Worm (Caenorhabditis elegans) whole organism, L4 larva: ENCODE results near the gene cpt-2.
"Not testable (repeated sequence)": the region's sequence is repeated elsewhere in the genome, so short reads cannot be mapped to it uniquely, and the experiment has no call there.

Experiments
- D1046.2 ChIP-seq: fragments of 200-800 bp; sonication (Bioruptor generic); IDR thresholded peaks from 2 replicates; pipeline ENCODE4 v1.3.6; 2022; ENCODE audit warnings: missing genetic modification characterization, missing compliant biosample characterization
- F26F4.8 ChIP-seq: fragments of 200-800 bp; sonication (Bioruptor generic); conservative IDR thresholded peaks from 2 replicates; pipeline ENCODE4 v1.3.6; 2022; ENCODE audit warnings: missing genetic modification characterization, missing compliant biosample characterization
- F44E2.7 ChIP-seq: fragments of 200-800 bp; sonication (Bioruptor generic); IDR thresholded peaks from 2 replicates; pipeline ENCODE4 v2.1.2; 2022; ENCODE audit warnings: missing genetic modification characterization, missing compliant biosample characterization
- T26A8.4 ChIP-seq: fragments of 200-800 bp; sonication (Bioruptor generic); IDR thresholded peaks from 2 replicates; pipeline ENCODE4 v1.3.6; 2022; ENCODE audit warnings: missing genetic modification characterization, missing compliant biosample characterization
- ZK337.2 ChIP-seq: fragments of 200-800 bp; sonication (Bioruptor generic); IDR thresholded peaks from 2 replicates; pipeline ENCODE4 v1.3.6; 2022; ENCODE audit warnings: missing genetic modification reagents, missing genetic modification characterization, missing compliant biosample characterization
- aha-1 ChIP-seq: fragments of 150-350 bp; peaks from one replicate; lab custom pipeline; 2014; ENCODE audit warnings: missing biosample characterization, missing genetic modification characterization
- ama-1 ChIP-seq: fragments of 150-350 bp; optimal IDR thresholded peaks from 2 replicates; lab custom pipeline; 2014; ENCODE audit warnings: inconsistent platforms, mixed read lengths
- ctbp-1 ChIP-seq: fragments of 200-800 bp; sonication (Bioruptor generic); IDR thresholded peaks from 2 replicates; pipeline ENCODE4 v1.3.6; 2022; ENCODE audit warnings: missing genetic modification reagents, missing genetic modification characterization, missing compliant biosample characterization
- daf-16 ChIP-seq, 3 experiments: sonication (generic microtip); optimal IDR thresholded peaks; 2 replicates each; lab custom pipeline; 2016 to 2017; ENCODE audit warnings: missing genetic modification characterization in 3 of 3, missing genetic modification reagents in 3 of 3, mild to moderate bottlenecking in 2 of 3, missing compliant biosample characterization in 2 of 3, missing biosample characterization in 1 of 3, moderate library complexity in 1 of 3
- dmd-8 ChIP-seq: fragments of 200-800 bp; sonication (Bioruptor generic); IDR thresholded peaks from 2 replicates; pipeline ENCODE4 v1.3.6; 2022; ENCODE audit warnings: missing genetic modification characterization, missing compliant biosample characterization
- dve-1 ChIP-seq: sonication (generic microtip); optimal IDR thresholded peaks from 2 replicates; lab custom pipeline; 2017; ENCODE audit warnings: antibody characterized with exemption, mild to moderate bottlenecking, missing genetic modification characterization, missing compliant biosample characterization; ENCODE audit not compliant: insufficient read depth
- hif-1 ChIP-seq, 2 experiments: sonication (generic microtip); optimal IDR thresholded peaks; 2 replicates each; lab custom pipeline; 2016 to 2017; ENCODE audit warnings: missing compliant biosample characterization in 2 of 2, missing genetic modification characterization in 2 of 2, missing genetic modification reagents in 2 of 2, missing genotype in 2 of 2, mild to moderate bottlenecking in 1 of 2
- hlh-11 ChIP-seq: fragments of 200-800 bp; sonication (Bioruptor generic); optimal IDR thresholded peaks from 2 replicates; lab custom pipeline; 2018; ENCODE audit warnings: mild to moderate bottlenecking, missing genetic modification characterization, missing compliant biosample characterization
- hlh-30 ChIP-seq: sonication (generic microtip); optimal IDR thresholded peaks from 2 replicates; lab custom pipeline; 2017; ENCODE audit warnings: antibody characterized with exemption, mild to moderate bottlenecking, missing genetic modification characterization, missing compliant biosample characterization; ENCODE audit not compliant: insufficient read depth
- hmg-1.1 ChIP-seq: fragments of 200-800 bp; sonication (Bioruptor generic); IDR thresholded peaks from 2 replicates; pipeline ENCODE4 v1.3.6; 2022; ENCODE audit warnings: missing genetic modification reagents, missing genetic modification characterization, missing compliant biosample characterization
- lin-1 ChIP-seq: fragments of 200-800 bp; sonication (Bioruptor generic); IDR thresholded peaks from 2 replicates; pipeline ENCODE4 v1.3.6; 2022; ENCODE audit warnings: missing genetic modification reagents, missing genetic modification characterization, missing compliant biosample characterization
- lsy-2 ChIP-seq, 2 experiments: fragments of 150-350 bp in 1 of 2; sonication (generic microtip) in 1 of 2; optimal IDR thresholded peaks; 2 replicates each; lab custom pipeline; 2014 to 2017; ENCODE audit warnings: missing biosample characterization in 2 of 2, missing genetic modification characterization in 2 of 2
- madf-5 ChIP-seq, 2 experiments: fragments of 200-800 bp; sonication (Bioruptor generic); IDR thresholded peaks; 2 replicates each; pipeline ENCODE4 v1.3.6; 2022; ENCODE audit warnings: missing compliant biosample characterization in 2 of 2, missing genetic modification characterization in 2 of 2
- nhr-28 ChIP-seq: fragments of 150-350 bp; optimal IDR thresholded peaks from 2 replicates; lab custom pipeline; 2014; ENCODE audit warnings: missing biosample characterization, missing genetic modification characterization
- nhr-41 ChIP-seq: fragments of 200-800 bp; sonication (Bioruptor generic); IDR thresholded peaks from 2 replicates; pipeline ENCODE4 v1.3.6; 2022; ENCODE audit warnings: missing genetic modification reagents, missing genetic modification characterization, missing compliant biosample characterization
- nhr-42 ChIP-seq: fragments of 200-800 bp; sonication (Bioruptor generic); IDR thresholded peaks from 2 replicates; pipeline ENCODE4 v1.3.6; 2022; ENCODE audit warnings: missing genetic modification characterization, missing compliant biosample characterization
- pha-4 ChIP-seq, 2 experiments: fragments of 150-350 bp in 1 of 2; fragments of 200-800 bp in 1 of 2; sonication (Bioruptor generic) in 1 of 2; IDR thresholded peaks in 1 of 2; optimal IDR thresholded peaks in 1 of 2; 2 replicates each; pipeline versions ENCODE4 v1.3.6 to Lab custom; 2014 to 2022; ENCODE audit warnings: missing genetic modification characterization in 2 of 2, missing genetic modification reagents in 2 of 2, missing biosample characterization in 1 of 2, missing compliant biosample characterization in 1 of 2
- skn-1 ChIP-seq: fragments of 150-350 bp; optimal IDR thresholded peaks from 2 replicates; lab custom pipeline; 2014; ENCODE audit warnings: missing biosample characterization, missing genetic modification characterization
- snpc-1.2 ChIP-seq: fragments of 200-800 bp; sonication (Bioruptor generic); IDR thresholded peaks from 2 replicates; pipeline ENCODE4 v1.3.6; 2022; ENCODE audit warnings: missing genetic modification reagents, missing genetic modification characterization, missing compliant biosample characterization
- snpc-4 ChIP-seq: fragments of 150-350 bp; optimal IDR thresholded peaks from 2 replicates; lab custom pipeline; 2014; ENCODE audit warnings: missing biosample characterization, missing genetic modification characterization
- spr-1 ChIP-seq: sonication (generic microtip); optimal IDR thresholded peaks from 2 replicates; lab custom pipeline; 2016; ENCODE audit warnings: mild to moderate bottlenecking, missing genetic modification characterization, missing compliant biosample characterization
- unc-62 ChIP-seq, 3 experiments: fragments of 150-350 bp in 1 of 3; sonication (generic microtip); optimal IDR thresholded peaks in 2 of 3; peaks in 1 of 3; 1 replicate in 1 of 3; 2 replicates in 2 of 3; lab custom pipeline; 2014 to 2017; ENCODE audit warnings: missing biosample characterization in 3 of 3, missing genetic modification characterization in 3 of 3, missing genetic modification reagents in 3 of 3, missing genotype in 1 of 3
- vab-7 ChIP-seq: fragments of 200-800 bp; sonication (Bioruptor generic); IDR thresholded peaks from 2 replicates; pipeline ENCODE4 v1.3.6; 2022; ENCODE audit warnings: missing genetic modification reagents, missing genetic modification characterization, missing compliant biosample characterization
- zfp-3 ChIP-seq: fragments of 200-800 bp; sonication (Bioruptor generic); conservative IDR thresholded peaks from 2 replicates; pipeline ENCODE4 v1.3.6; 2022; ENCODE audit warnings: missing genetic modification reagents, missing genetic modification characterization, missing compliant biosample characterization

The cpt-2 gene

ce11 chrIV:11183013-11183412, 3.6 kb downstream of the cpt-2 start, which contains the start of gene prx-14 (continued):
- TF ChIP-seq spr-1 (tag; lab: Kevin White, UChicago) (no peak), hlh-11 (no peak), skn-1 (no peak), hlh-30 (tag; lab: Kevin White, UChicago) (no peak), nhr-28 (tag; lab: Kevin White, UChicago) (no peak), lin-1 (GFP tag; lab: Robert Waterston, UW) (no peak)

- TF ChIP-seq ama-1 (lab: Kevin White, UChicago) = peak; percentile 44
- peak in 1 of 2 experiments; percentile 12 for TF ChIP-seq unc-62 (GFP tag; optimal IDR thresholded peaks at IDR 0.05 in 1 of 2; lab: Kevin White, UChicago)
- TF ChIP-seq unc-62 (tag; optimal IDR thresholded peaks at IDR 0.05; lab: Kevin White, UChicago) = no peak
- peak; percentile 22 for TF ChIP-seq dve-1 (tag; lab: Kevin White, UChicago)
- TF ChIP-seq T26A8.4 = 0 out of 2 replicates have a peak, but pooled peaks have one; percentile 27
- no peak for TF ChIP-seq aha-1 (tag; lab: Kevin White, UChicago)
- no peak for TF ChIP-seq daf-16 (GFP tag; optimal IDR thresholded peaks at IDR 0.05; lab: Kevin White, UChicago)
- TF ChIP-seq daf-16 (tag; optimal IDR thresholded peaks at IDR 0.05; lab: Kevin White, UChicago) = peak; percentile 34
- TF ChIP-seq hif-1 (tag; optimal IDR thresholded peaks at IDR 0.05; lab: Kevin White, UChicago) = no peak
These were observed 4.5 kb downstream of the cpt-2 start, which contains the start of gene nuaf-3 for ce11 chrIV:11183991-11184390. Gene nuaf-3, plus strand, starts transcription at chrIV:11184291.

- TF ChIP-seq lsy-2 (tag; optimal IDR thresholded peaks at IDR 0.05; lab: Kevin White, UChicago) = no peak
- peak in 1 of 2 experiments; percentile 29 for TF ChIP-seq unc-62 (GFP tag; optimal IDR thresholded peaks at IDR 0.05 in 1 of 2; lab: Kevin White, UChicago)
- TF ChIP-seq unc-62 (tag; optimal IDR thresholded peaks at IDR 0.05; lab: Kevin White, UChicago) = no peak
- TF ChIP-seq snpc-4 (tag; lab: Kevin White, UChicago) = no peak
- TF ChIP-seq, all 104 proteins: peak for 1
These were observed 7.3 kb downstream of the cpt-2 start, which contains the start of gene sdz-27 for ce11 chrIV:11186729-11187128. Gene sdz-27, plus strand, starts transcription at chrIV:11187029.

ce11 chrIV:11189411-11189810, 10.0 kb downstream of the cpt-2 start, which contains the start of gene fbxb-79:
Gene fbxb-79, minus strand, starts transcription at chrIV:11189511.
- TF ChIP-seq spr-1 (tag; lab: Kevin White, UChicago) = no peak

ce11 chrIV:11196866-11197265, 17.4 kb downstream of the cpt-2 start:
- TF ChIP-seq zfp-3 (GFP tag; lab: Robert Waterston, UW) (peak; percentile 66; the same call in 1 of the 2 replicates), nhr-41 (GFP tag; lab: Robert Waterston, UW) (0 out of 2 replicates have a peak, but pooled peaks have one; percentile 60), hmg-1.1 (GFP tag; lab: Robert Waterston, UW) (peak; percentile 71), nhr-42 (0 out of 2 replicates have a peak, but pooled peaks have one; percentile 32), madf-5 (GFP tag; IDR thresholded peaks at IDR 0.05; lab: Robert Waterston, UW) (0 out of 4 replicates have a peak, but pooled peaks of 1 of the 2 experiments have one; percentile 50), ctbp-1 (GFP tag; lab: Robert Waterston, UW) (peak; percentile 62; the same call in 1 of the 2 replicates), vab-7 (GFP tag; lab: Robert Waterston, UW) (peak; percentile 78), D1046.2 (peak; percentile 66; the same call in 1 of the 2 replicates), F26F4.8 (GFP tag; lab: Robert Waterston, UW) (peak; percentile 79), ZK337.2 (GFP tag; lab: Robert Waterston, UW) (peak; percentile 73), F44E2.7 (peak; percentile 58; the same call in 1 of the 2 replicates), snpc-1.2 (GFP tag; lab: Robert Waterston, UW) (peak; percentile 80), pha-4 (GFP tag; IDR thresholded peaks at IDR 0.05; lab: Robert Waterston, UW) (peak; percentile 70; the same call in 1 of the 2 replicates), dmd-8 (GFP tag; lab: Robert Waterston, UW) (peak; percentile 76)
- TF ChIP-seq pha-4 (tag; optimal IDR thresholded peaks at IDR 0.05; lab: Kevin White, UChicago) = not testable (repeated sequence)
- TF ChIP-seq, all 104 proteins: peak for 14; not testable (repeated sequence) for 90
